Fruit fly (Drosophila melanogaster) whole organism, adult: ENCODE measurements around the gene Nasp.
A peak's percentile ranks its signal among the peaks of the same experiment; 100 is the strongest.

Experiments used
- CG11617 ChIP-seq: fragments of 200-800 bp; sonication (Bioruptor generic); optimal IDR thresholded peaks from 2 replicates; lab custom pipeline; 2017; ENCODE audit warnings: mild to moderate bottlenecking, missing biosample characterization, missing genetic modification reagents, missing genetic modification characterization
- CG12768 ChIP-seq: fragments of 200-800 bp; sonication (Bioruptor generic); optimal IDR thresholded peaks from 2 replicates; lab custom pipeline; 2017; ENCODE audit warnings: missing biosample characterization, missing genetic modification characterization, mild to moderate bottlenecking, moderate library complexity, missing genetic modification reagents
- CG14711 ChIP-seq: fragments of 200-800 bp; sonication (Bioruptor generic); optimal IDR thresholded peaks from 2 replicates; lab custom pipeline; 2018; ENCODE audit warnings: missing biosample characterization, mild to moderate bottlenecking, missing genetic modification characterization, moderate library complexity
- CG1620 ChIP-seq: fragments of 200-800 bp; sonication (Bioruptor generic); optimal IDR thresholded peaks from 2 replicates; lab custom pipeline; 2016; ENCODE audit warnings: missing biosample characterization, missing genetic modification characterization
- CG33017 ChIP-seq: fragments of 200-800 bp; sonication (Bioruptor generic); optimal IDR thresholded peaks from 2 replicates; lab custom pipeline; 2018; ENCODE audit warnings: missing biosample characterization, mild to moderate bottlenecking, missing genetic modification characterization, moderate library complexity
- CG5204 ChIP-seq: fragments of 200-800 bp; sonication (Bioruptor generic); optimal IDR thresholded peaks from 2 replicates; lab custom pipeline; 2016; ENCODE audit warnings: missing biosample characterization, missing genetic modification characterization
- CG7045 ChIP-seq: fragments of 200-800 bp; sonication (Bioruptor generic); optimal IDR thresholded peaks from 2 replicates; lab custom pipeline; 2017; ENCODE audit warnings: missing biosample characterization, mild to moderate bottlenecking, missing genetic modification characterization
- CG7101 ChIP-seq: fragments of 200-800 bp; sonication (Bioruptor generic); optimal IDR thresholded peaks from 2 replicates; lab custom pipeline; 2018; ENCODE audit warnings: missing biosample characterization, mild to moderate bottlenecking, missing genetic modification characterization, moderate library complexity
- Clk ChIP-seq: fragments of 200-800 bp; sonication (Bioruptor generic); optimal IDR thresholded peaks from 2 replicates; lab custom pipeline; 2017; ENCODE audit warnings: missing biosample characterization, missing genetic modification characterization
- Crg-1 ChIP-seq: fragments of 200-800 bp; sonication (Bioruptor generic); optimal IDR thresholded peaks from 2 replicates; lab custom pipeline; 2016; ENCODE audit warnings: missing biosample characterization, missing genetic modification characterization
- Hr96 ChIP-seq: fragments of 200-800 bp; sonication (Bioruptor generic); optimal IDR thresholded peaks from 2 replicates; lab custom pipeline; 2016; ENCODE audit warnings: missing biosample characterization, missing genetic modification characterization
- Mnt ChIP-seq: fragments of 200-800 bp; sonication (Bioruptor generic); optimal IDR thresholded peaks from 2 replicates; lab custom pipeline; 2016; ENCODE audit warnings: missing biosample characterization, mild to moderate bottlenecking, missing genetic modification characterization
- bab1 ChIP-seq: fragments of 200-800 bp; sonication (Bioruptor generic); optimal IDR thresholded peaks from 3 replicates; lab custom pipeline; 2019; ENCODE audit warnings: missing biosample characterization, mild to moderate bottlenecking, missing genetic modification characterization, moderate library complexity
- cic ChIP-seq: fragments of 200-800 bp; sonication (Bioruptor generic); optimal IDR thresholded peaks from 2 replicates; lab custom pipeline; 2017; ENCODE audit warnings: missing biosample characterization, mild to moderate bottlenecking, missing genetic modification characterization, moderate library complexity
- cnc ChIP-seq, 2 experiments: fragments of >200 bp; optimal IDR thresholded peaks; 2 replicates each; lab custom pipeline; 2017
- kay ChIP-seq: fragments of 200-800 bp; sonication (Bioruptor generic); peaks from one replicate; lab custom pipeline; 2016; ENCODE audit warnings: missing biosample characterization, missing genetic modification characterization, borderline replicate concordance
- ovo ChIP-seq: fragments of 200-800 bp; sonication (Bioruptor generic); optimal IDR thresholded peaks from 2 replicates; lab custom pipeline; 2016; ENCODE audit warnings: missing biosample characterization, missing genetic modification characterization
- pad ChIP-seq: fragments of 200-800 bp; sonication (Bioruptor generic); optimal IDR thresholded peaks from 3 replicates; lab custom pipeline; 2017; ENCODE audit warnings: missing biosample characterization, missing genetic modification characterization, mild to moderate bottlenecking, moderate library complexity, missing genetic modification reagents
- tj ChIP-seq: fragments of 200-800 bp; sonication (Bioruptor generic); optimal IDR thresholded peaks from 3 replicates; lab custom pipeline; 2017; ENCODE audit warnings: missing biosample characterization, mild to moderate bottlenecking, missing genetic modification characterization, moderate library complexity
- toe ChIP-seq: fragments of 200-800 bp; sonication (Bioruptor generic); optimal IDR thresholded peaks from 2 replicates; lab custom pipeline; 2016; ENCODE audit warnings: missing biosample characterization, missing genetic modification characterization

Nasp gene

DNA sequence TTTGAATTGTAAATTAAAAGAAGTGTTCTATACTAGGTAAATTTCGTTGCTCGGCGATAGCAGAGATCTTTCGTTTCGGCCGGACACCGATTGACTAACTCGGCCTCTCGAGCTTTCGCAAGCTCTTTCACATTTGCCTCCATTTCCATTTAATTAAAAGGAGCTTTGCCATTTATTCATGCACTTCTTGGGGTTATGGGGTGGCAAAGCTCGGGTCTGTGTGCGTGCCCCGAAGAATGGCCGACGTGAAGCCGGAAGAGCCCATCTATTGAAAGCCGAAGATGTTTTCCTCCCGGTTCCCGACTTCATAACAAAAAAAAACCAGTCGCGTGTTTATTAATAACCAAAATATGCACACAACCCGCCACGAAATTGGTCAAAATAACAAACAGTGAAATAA lies 52.3 kb downstream of the Nasp start:
- TF ChIP-seq cic (GFP tag; lab: Kevin White, UChicago) = peak; percentile 50
- peak; percentile 2 for TF ChIP-seq CG33017
- TF ChIP-seq bab1 (GFP tag; lab: Kevin White, UChicago) = no peak

DNA sequence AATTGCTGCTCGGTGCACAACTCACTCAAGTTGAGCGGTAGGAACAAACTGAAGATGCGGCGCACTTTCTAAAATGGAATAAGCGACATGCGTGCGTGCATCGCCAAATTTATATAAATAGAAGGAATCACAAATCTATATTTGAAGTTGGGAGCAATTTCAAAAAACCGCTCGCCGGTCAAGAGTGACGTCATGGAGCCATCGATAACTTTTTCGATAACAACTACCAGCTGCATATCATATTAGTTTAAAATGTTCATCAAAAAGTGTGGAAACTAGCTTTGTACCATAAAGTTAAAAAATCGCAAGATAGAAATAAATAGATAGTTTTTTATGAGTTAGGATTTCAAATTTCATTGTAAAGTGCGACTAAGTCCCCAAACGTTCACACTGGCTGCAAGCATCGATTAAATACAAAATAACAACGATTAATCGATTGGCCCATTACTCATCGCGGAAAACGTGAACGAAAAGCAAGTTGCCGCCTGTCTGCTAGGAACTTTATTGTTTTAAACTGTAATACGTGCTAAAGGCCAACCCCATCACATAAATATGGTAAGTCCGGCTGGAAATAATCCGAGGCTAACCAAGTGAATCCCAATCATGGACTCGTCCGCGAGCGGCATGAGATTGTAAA lies 53.6 kb downstream of the Nasp start, which contains the start of the genes Pif1A, Pif1B and CCT7:
TSS of gene Pif1A (minus strand) at position 51 of the 637 bp plus-strand sequence.
TSS of gene Pif1B (minus strand) at position 51 of the 637 bp plus-strand sequence.
TSS of gene CCT7 (plus strand) at position 439 of the 637 bp plus-strand sequence.
- TF ChIP-seq CG14711 (tag; lab: Kevin White, UChicago) (no peak), CG7101 (no peak), cnc (optimal IDR thresholded peaks at IDR 0.05; lab: Kevin White, UChicago) (no peak), kay (GFP tag; lab: Kevin White, UChicago) (peak; percentile 99), Crg-1 (peak; percentile 18), cic (GFP tag; lab: Kevin White, UChicago) (no peak), CG12768 (GFP tag; lab: Kevin White, UChicago) (no peak), CG33017 (no peak), CG1620 (GFP tag; lab: Kevin White, UChicago) (no peak), ovo (no peak), pad (GFP tag; lab: Kevin White, UChicago) (peak; percentile 11), Clk (GFP tag; lab: Kevin White, UChicago) (no peak), toe (GFP tag; lab: Kevin White, UChicago) (no peak), tj (GFP tag; lab: Kevin White, UChicago) (peak; percentile 5), bab1 (GFP tag; lab: Kevin White, UChicago) (peak; percentile 48), CG7045 (no peak), CG5204 (GFP tag; lab: Kevin White, UChicago) (no peak), Hr96 (no peak), CG11617 (GFP tag; lab: Kevin White, UChicago) (peak; percentile 18), Mnt (GFP tag; lab: Kevin White, UChicago) (peak; percentile 81)
